Worm (Caenorhabditis elegans): Measurements from ENCODE around the gene Y105C5B.9.

The Y105C5B.9 gene

DNA sequence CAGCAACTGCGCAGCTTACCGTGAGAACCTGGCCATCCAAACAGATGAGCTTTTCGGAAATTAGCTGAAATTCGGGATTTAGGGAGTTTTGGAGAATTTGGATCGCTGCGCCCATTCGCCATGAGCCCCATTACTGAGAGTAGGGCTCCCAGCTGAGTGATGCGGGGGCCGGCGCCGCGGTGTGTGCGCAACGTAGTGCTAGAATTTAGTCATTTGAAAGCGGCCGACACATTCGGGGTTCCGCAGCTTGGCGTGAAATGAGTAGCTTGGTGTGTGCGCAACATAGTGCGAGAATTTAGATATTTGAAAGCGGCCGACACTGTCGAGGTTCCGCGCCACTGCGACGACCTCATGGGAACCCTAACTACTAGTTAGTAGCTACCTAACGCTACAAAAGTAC lies 10.4 kb downstream of the Y105C5B.9 start:
- TF ChIP-seq pha-4 (tag; optimal IDR thresholded peaks at IDR 0.05) (no peak), nhr-237 (tag; optimal IDR thresholded peaks at IDR 0.05) (no peak), ceh-83 (GFP tag; optimal IDR thresholded peaks at IDR 0.05) (no peak), nhr-28 (tag; optimal IDR thresholded peaks at IDR 0.05) (no peak), unc-62 (GFP tag; optimal IDR thresholded peaks at IDR 0.05) (no peak), cnd-1 (tag; optimal IDR thresholded peaks at IDR 0.05) (no peak), M03D4.4 (tag; optimal IDR thresholded peaks at IDR 0.05) (no peak), zip-8 (tag; optimal IDR thresholded peaks at IDR 0.05) (no peak), elt-1 (tag; optimal IDR thresholded peaks at IDR 0.05; ENCODE audit: borderline replicate concordance, insufficient read depth) (no peak), bed-3 (GFP tag; optimal IDR thresholded peaks at IDR 0.05) (no peak), blmp-1 (tag; optimal IDR thresholded peaks at IDR 0.05) (no peak), ztf-11 (tag; optimal IDR thresholded peaks at IDR 0.05) (no peak), mep-1 (tag; optimal IDR thresholded peaks at IDR 0.05) (no peak)

DNA sequence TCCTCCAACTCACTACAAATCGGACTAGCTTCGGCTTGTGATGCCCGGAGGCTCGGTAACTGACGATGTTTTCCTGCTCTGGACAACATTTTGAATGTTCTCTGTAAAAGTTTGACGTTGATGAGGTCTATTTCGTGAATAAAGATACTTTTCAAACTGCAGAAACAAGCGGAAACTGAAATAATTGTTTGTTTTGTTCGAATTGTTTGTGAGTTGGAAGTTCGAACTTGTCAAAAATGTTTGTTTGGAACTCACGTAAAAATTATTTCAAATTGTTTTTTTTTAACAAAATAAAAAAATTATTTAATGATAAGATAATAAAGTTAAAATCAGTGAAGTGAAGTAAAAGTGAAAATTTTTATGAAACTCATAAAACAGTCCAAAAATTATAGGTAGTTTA lies 11.0 kb downstream of the Y105C5B.9 start, which contains the start of gene Y105C5B.11:
Y105C5B.11 (minus strand) TSS at position 101 of the 400 bp plus-strand sequence.
- TF ChIP-seq elt-3 (tag; optimal IDR thresholded peaks at IDR 0.05) (no peak), mab-5 (tag; optimal IDR thresholded peaks at IDR 0.05) (no peak), blmp-1 (tag; optimal IDR thresholded peaks at IDR 0.05) (no peak), unc-120 (tag; optimal IDR thresholded peaks at IDR 0.05; ENCODE audit: poor library complexity, severe bottlenecking) (no peak), nhr-2 (tag; optimal IDR thresholded peaks at IDR 0.05) (no peak), nhr-237 (tag; optimal IDR thresholded peaks at IDR 0.05) (no peak)

DNA sequence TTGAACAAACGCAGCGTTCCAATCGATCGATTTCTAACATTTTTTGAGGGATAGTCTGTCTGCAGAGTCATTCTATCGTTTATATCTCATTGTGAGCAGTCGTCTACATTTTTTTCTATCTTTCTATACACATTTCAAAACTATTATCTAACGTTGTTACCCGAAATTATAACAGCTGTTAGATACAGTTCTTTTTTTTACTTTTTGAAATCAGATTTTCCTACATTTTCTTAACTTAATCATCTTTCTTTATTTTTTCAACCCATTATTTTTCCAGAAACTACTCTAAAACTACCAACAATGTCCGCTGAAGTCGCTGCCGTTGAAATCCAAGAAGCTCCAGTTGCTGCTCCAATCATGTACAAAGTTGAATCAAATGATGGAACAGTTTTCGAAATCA lies 16.1 kb downstream of the Y105C5B.9 start, which contains the start of gene skr-10:
skr-10 (plus strand) TSS at position 301 of the 400 bp plus-strand sequence.
- no peak for TF ChIP-seq blmp-1 (tag; optimal IDR thresholded peaks at IDR 0.05)
- no peak for TF ChIP-seq ztf-11 (tag; optimal IDR thresholded peaks at IDR 0.05)
- no peak for TF ChIP-seq nhr-12 (tag; optimal IDR thresholded peaks at IDR 0.05)
- no peak for TF ChIP-seq ceh-83 (GFP tag; optimal IDR thresholded peaks at IDR 0.05)
- no peak for TF ChIP-seq unc-39 (tag; optimal IDR thresholded peaks at IDR 0.05)
- no peak for TF ChIP-seq nhr-2 (tag; optimal IDR thresholded peaks at IDR 0.05)
- no peak for TF ChIP-seq M03D4.4 (tag; optimal IDR thresholded peaks at IDR 0.05)
- no peak for TF ChIP-seq elt-3 (tag; optimal IDR thresholded peaks at IDR 0.05)
- no peak for TF ChIP-seq zip-8 (tag; optimal IDR thresholded peaks at IDR 0.05)
- no peak for TF ChIP-seq lsy-2 (tag; optimal IDR thresholded peaks at IDR 0.05)
- no peak for TF ChIP-seq ces-1 (GFP tag; optimal IDR thresholded peaks at IDR 0.05)
- no peak for TF ChIP-seq pha-4 (tag; optimal IDR thresholded peaks at IDR 0.05)
- TF ChIP-seq unc-120 (tag; optimal IDR thresholded peaks at IDR 0.05; ENCODE audit: poor library complexity, severe bottlenecking): no peak

DNA sequence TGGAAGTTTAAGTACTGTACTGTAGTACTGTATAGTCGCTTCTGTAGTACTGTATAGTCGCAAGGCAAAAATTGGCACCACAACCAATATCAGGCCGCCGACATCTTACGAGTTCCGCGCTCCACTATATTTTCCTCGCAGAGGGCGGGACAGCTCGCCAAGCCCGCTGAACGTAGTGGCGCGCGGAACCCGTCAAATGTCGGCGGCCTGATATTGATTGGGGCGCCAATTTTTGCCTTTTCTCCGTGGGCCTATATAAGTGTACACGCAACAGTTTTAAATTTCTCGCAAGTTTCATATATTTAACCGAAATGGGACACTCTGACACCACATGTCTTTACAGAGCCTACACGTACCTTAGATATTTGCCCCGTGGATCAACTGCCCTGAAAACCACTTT lies 19.6 kb downstream of the Y105C5B.9 start:
- TF ChIP-seq mep-1 (tag; optimal IDR thresholded peaks at IDR 0.05) (no peak), lin-32 (GFP tag; optimal IDR thresholded peaks at IDR 0.05) (no peak), hlh-1 (tag; optimal IDR thresholded peaks at IDR 0.05) (no peak), nhr-76 (tag; optimal IDR thresholded peaks at IDR 0.05) (no peak)

DNA sequence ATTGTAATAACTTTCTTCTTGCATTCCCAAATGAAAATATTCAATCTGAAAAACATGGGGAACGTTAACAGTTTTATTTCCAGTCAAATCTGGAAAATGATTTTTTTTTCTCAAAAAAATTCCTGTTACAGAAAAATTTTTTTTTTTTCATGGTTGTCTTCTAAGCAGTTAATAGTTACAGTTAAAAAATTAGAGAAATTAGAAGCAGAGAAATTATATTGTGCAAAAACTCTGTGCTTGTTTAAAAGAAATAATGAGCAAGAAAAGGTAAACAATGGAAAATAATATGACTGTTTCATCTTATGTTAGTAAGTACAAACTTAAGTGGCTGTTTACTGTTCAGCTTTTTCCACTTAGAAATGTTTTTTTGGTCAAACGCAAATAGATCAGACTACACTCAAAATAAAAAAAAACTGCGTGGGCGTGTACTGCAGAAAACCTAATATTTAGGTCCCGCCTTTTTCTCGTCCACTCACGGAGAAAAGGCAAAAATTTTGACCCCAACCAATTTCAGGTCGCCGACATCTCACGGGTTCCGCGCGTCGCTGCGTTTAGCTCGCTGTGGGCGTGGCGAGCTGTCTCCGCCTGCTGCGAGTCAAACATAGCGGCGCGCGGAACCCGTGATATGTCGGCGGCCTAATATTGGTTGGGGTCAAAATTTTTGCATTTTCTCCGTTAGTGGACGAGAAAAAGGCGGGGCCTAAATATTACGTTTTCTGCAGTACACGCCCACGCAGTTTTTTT lies 20.6 kb downstream of the Y105C5B.9 start, which contains the start of gene ifas-3:
ifas-3 (minus strand) TSS at position 51 of the 744 bp plus-strand sequence.
- no peak for TF ChIP-seq flh-1 (GFP tag; optimal IDR thresholded peaks at IDR 0.05)
- TF ChIP-seq pha-4 (tag; optimal IDR thresholded peaks at IDR 0.05): no peak
- no peak for TF ChIP-seq lin-13 (tag; optimal IDR thresholded peaks at IDR 0.05)
- no peak for TF ChIP-seq bed-3 (GFP tag; optimal IDR thresholded peaks at IDR 0.05)
- no peak for TF ChIP-seq ces-1 (GFP tag; optimal IDR thresholded peaks at IDR 0.05)
- no peak for TF ChIP-seq mep-1 (tag; optimal IDR thresholded peaks at IDR 0.05)

DNA sequence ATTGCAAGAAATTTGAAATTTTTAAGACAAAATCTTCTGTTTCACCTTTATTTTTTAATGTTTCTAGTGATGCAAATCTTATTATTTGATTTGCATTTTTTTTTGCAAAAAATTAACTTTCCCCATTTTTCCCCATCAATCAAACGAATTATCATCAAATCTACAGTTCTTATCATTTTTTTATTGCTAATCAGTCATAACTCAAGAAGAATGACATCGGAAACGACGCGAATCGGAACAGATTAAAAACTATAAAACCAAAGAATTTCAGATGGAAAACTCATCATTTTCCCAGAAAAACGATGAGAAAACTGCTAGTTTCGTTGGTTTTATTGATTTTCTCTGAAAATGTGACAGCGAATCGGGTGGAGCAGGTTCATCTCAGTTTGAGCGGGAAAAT lies 21.3 kb downstream of the Y105C5B.9 start, which contains the start of gene Y105C5B.15:
Y105C5B.15 (plus strand) TSS at position 297 of the 400 bp plus-strand sequence.
- no peak for TF ChIP-seq mab-5 (tag; optimal IDR thresholded peaks at IDR 0.05)
- no peak for TF ChIP-seq blmp-1 (tag; optimal IDR thresholded peaks at IDR 0.05)
- TF ChIP-seq ceh-43 (GFP tag; optimal IDR thresholded peaks at IDR 0.05): no peak
- TF ChIP-seq nhr-12 (tag; optimal IDR thresholded peaks at IDR 0.05): no peak
- no peak for TF ChIP-seq mls-2 (tag; optimal IDR thresholded peaks at IDR 0.05)
- no peak for TF ChIP-seq ces-1 (GFP tag; optimal IDR thresholded peaks at IDR 0.05)
- TF ChIP-seq unc-39 (tag; optimal IDR thresholded peaks at IDR 0.05): no peak
- TF ChIP-seq flh-1 (GFP tag; optimal IDR thresholded peaks at IDR 0.05): no peak
- no peak for TF ChIP-seq unc-120 (tag; optimal IDR thresholded peaks at IDR 0.05; ENCODE audit: poor library complexity, severe bottlenecking)
- TF ChIP-seq nhr-28 (tag; optimal IDR thresholded peaks at IDR 0.05): no peak
- no peak for TF ChIP-seq elt-3 (tag; optimal IDR thresholded peaks at IDR 0.05)
- TF ChIP-seq ham-2 (GFP tag; optimal IDR thresholded peaks at IDR 0.05): no peak
- TF ChIP-seq bed-3 (GFP tag; optimal IDR thresholded peaks at IDR 0.05): no peak
- no peak for TF ChIP-seq lin-13 (tag; optimal IDR thresholded peaks at IDR 0.05)
- no peak for TF ChIP-seq elt-1 (tag; optimal IDR thresholded peaks at IDR 0.05; ENCODE audit: borderline replicate concordance, insufficient read depth)
- TF ChIP-seq nhr-76 (tag; optimal IDR thresholded peaks at IDR 0.05): no peak
- TF ChIP-seq nhr-2 (tag; optimal IDR thresholded peaks at IDR 0.05): no peak
- TF ChIP-seq sptf-1 (tag; optimal IDR thresholded peaks at IDR 0.05): no peak
- no peak for TF ChIP-seq snpc-4 (tag; optimal IDR thresholded peaks at IDR 0.05)

Measured in whole organism, mixed stage, embryonic.